Worm (Caenorhabditis elegans): ENCODE results near the gene erg-28.
A peak's percentile ranks its signal among the peaks of the same experiment; 100 is the strongest.

The erg-28 gene

ce11 chrV:12596196-12596595 lies 11.0 kb upstream of the erg-28 start, which contains the start of gene mma-1:
mma-1 (minus strand) TSS chrV:12596296.
- TF ChIP-seq sem-2 (GFP tag; optimal IDR thresholded peaks at IDR 0.05) (no peak), ces-1 (GFP tag; optimal IDR thresholded peaks at IDR 0.05) (no peak), mls-2 (tag; optimal IDR thresholded peaks at IDR 0.05) (no peak), ztf-11 (tag; optimal IDR thresholded peaks at IDR 0.05) (no peak), elt-3 (tag; optimal IDR thresholded peaks at IDR 0.05) (no peak), ceh-83 (GFP tag; optimal IDR thresholded peaks at IDR 0.05) (no peak), tbx-8 (GFP tag; optimal IDR thresholded peaks at IDR 0.05) (no peak)

ce11 chrV:12596795-12597194 lies 10.4 kb upstream of the erg-28 start:
- TF ChIP-seq zip-8 (tag; optimal IDR thresholded peaks at IDR 0.05) (no peak), lin-13 (tag; optimal IDR thresholded peaks at IDR 0.05) (peak; percentile 25), ceh-43 (GFP tag; optimal IDR thresholded peaks at IDR 0.05) (peak; percentile 59), cnd-1 (tag; optimal IDR thresholded peaks at IDR 0.05) (peak; percentile 78), nhr-76 (tag; optimal IDR thresholded peaks at IDR 0.05) (no peak), bed-3 (GFP tag; optimal IDR thresholded peaks at IDR 0.05) (peak; percentile 64), nhr-2 (tag; optimal IDR thresholded peaks at IDR 0.05) (no peak), elt-1 (tag; optimal IDR thresholded peaks at IDR 0.05; ENCODE audit: borderline replicate concordance, insufficient read depth) (no peak), mls-2 (tag; optimal IDR thresholded peaks at IDR 0.05) (peak; percentile 87), blmp-1 (tag; optimal IDR thresholded peaks at IDR 0.05) (no peak), unc-39 (tag; optimal IDR thresholded peaks at IDR 0.05) (no peak), drap-1 (GFP tag; optimal IDR thresholded peaks at IDR 0.05) (peak; percentile 83), nhr-28 (tag; optimal IDR thresholded peaks at IDR 0.05) (no peak), elt-3 (tag; optimal IDR thresholded peaks at IDR 0.05) (no peak), unc-120 (tag; optimal IDR thresholded peaks at IDR 0.05; ENCODE audit: poor library complexity, severe bottlenecking) (peak; percentile 42), ztf-11 (tag; optimal IDR thresholded peaks at IDR 0.05) (no peak), ceh-83 (GFP tag; optimal IDR thresholded peaks at IDR 0.05) (peak; percentile 82), ceh-39 (tag; optimal IDR thresholded peaks at IDR 0.05) (no peak), sptf-1 (tag; optimal IDR thresholded peaks at IDR 0.05) (peak; percentile 85), nhr-12 (tag; optimal IDR thresholded peaks at IDR 0.05) (no peak), flh-1 (GFP tag; optimal IDR thresholded peaks at IDR 0.05) (no peak), mab-5 (tag; optimal IDR thresholded peaks at IDR 0.05) (no peak), snpc-4 (tag; optimal IDR thresholded peaks at IDR 0.05) (no peak), ces-1 (GFP tag; optimal IDR thresholded peaks at IDR 0.05) (no peak), unc-62 (GFP tag; optimal IDR thresholded peaks at IDR 0.05) (no peak), tbx-8 (GFP tag; optimal IDR thresholded peaks at IDR 0.05) (peak; percentile 69), nhr-237 (tag; optimal IDR thresholded peaks at IDR 0.05) (no peak), sem-2 (GFP tag; optimal IDR thresholded peaks at IDR 0.05) (peak; percentile 67), pha-4 (tag; optimal IDR thresholded peaks at IDR 0.05) (peak; percentile 63), lsy-2 (tag; optimal IDR thresholded peaks at IDR 0.05) (peak; percentile 42), M03D4.4 (tag; optimal IDR thresholded peaks at IDR 0.05) (peak; percentile 84), hlh-1 (tag; optimal IDR thresholded peaks at IDR 0.05) (peak; percentile 53), lin-32 (GFP tag; optimal IDR thresholded peaks at IDR 0.05) (peak; percentile 48), ham-2 (GFP tag; optimal IDR thresholded peaks at IDR 0.05) (peak; percentile 63), mep-1 (tag; optimal IDR thresholded peaks at IDR 0.05) (no peak)

DNA sequence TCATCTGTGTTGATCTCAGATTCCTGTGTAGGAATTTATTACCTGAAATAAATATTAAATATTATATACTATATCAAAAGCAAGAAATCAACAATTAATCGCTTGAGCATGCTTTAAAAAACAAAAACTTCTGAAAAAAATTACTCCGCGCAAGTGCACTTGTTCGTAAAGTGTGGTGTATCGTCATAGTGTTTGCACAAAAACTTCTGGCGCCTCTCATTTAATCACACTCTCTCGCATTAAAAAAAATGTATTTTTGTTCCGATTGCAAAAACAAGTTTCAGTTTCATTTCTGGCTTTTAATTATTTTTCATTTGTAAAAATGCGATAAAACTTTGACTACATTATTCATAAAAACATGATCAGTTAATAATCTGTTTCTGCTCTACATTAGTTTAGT lies 8.1 kb upstream of the erg-28 start, which contains the start of the genes C14C10.10 and ril-2:
Gene C14C10.10, minus strand, starts transcription at position 19 of the 400 bp plus-strand sequence.
Gene ril-2, minus strand, starts transcription at position 48 of the 400 bp plus-strand sequence.
- TF ChIP-seq blmp-1 (tag; optimal IDR thresholded peaks at IDR 0.05), result no peak
- TF ChIP-seq M03D4.4 (tag; optimal IDR thresholded peaks at IDR 0.05), result no peak
- TF ChIP-seq nhr-28 (tag; optimal IDR thresholded peaks at IDR 0.05), result no peak
- no peak for TF ChIP-seq ceh-83 (GFP tag; optimal IDR thresholded peaks at IDR 0.05)
- no peak for TF ChIP-seq snpc-4 (tag; optimal IDR thresholded peaks at IDR 0.05)
- no peak for TF ChIP-seq drap-1 (GFP tag; optimal IDR thresholded peaks at IDR 0.05)
- no peak for TF ChIP-seq nhr-237 (tag; optimal IDR thresholded peaks at IDR 0.05)
- no peak for TF ChIP-seq nhr-76 (tag; optimal IDR thresholded peaks at IDR 0.05)
- TF ChIP-seq unc-120 (tag; optimal IDR thresholded peaks at IDR 0.05; ENCODE audit: poor library complexity, severe bottlenecking), result no peak
- no peak for TF ChIP-seq lin-32 (GFP tag; optimal IDR thresholded peaks at IDR 0.05)
- no peak for TF ChIP-seq sptf-1 (tag; optimal IDR thresholded peaks at IDR 0.05)
- TF ChIP-seq elt-3 (tag; optimal IDR thresholded peaks at IDR 0.05), result no peak
- TF ChIP-seq pha-4 (tag; optimal IDR thresholded peaks at IDR 0.05), result no peak
- TF ChIP-seq ham-2 (GFP tag; optimal IDR thresholded peaks at IDR 0.05), result no peak
- no peak for TF ChIP-seq tbx-8 (GFP tag; optimal IDR thresholded peaks at IDR 0.05)
